Worm (Caenorhabditis elegans) whole organism, mixed stage, embryonic: Measurements from ENCODE around the gene F55A11.11.

Source experiments
- elt-1 ChIP-seq: sonication (generic microtip); optimal IDR thresholded peaks from 2 replicates; lab custom pipeline; 2017; ENCODE audit warnings: missing genetic modification characterization, mild to moderate bottlenecking, missing compliant biosample characterization, antibody characterized with exemption, moderate library complexity, borderline replicate concordance; ENCODE audit not compliant: insufficient read depth
- elt-3 ChIP-seq: fragments of 150-350 bp; optimal IDR thresholded peaks from 2 replicates; lab custom pipeline; 2014; ENCODE audit warnings: missing biosample characterization, missing genetic modification characterization
- lin-13 ChIP-seq: fragments of 150-350 bp; optimal IDR thresholded peaks from 2 replicates; lab custom pipeline; 2014; ENCODE audit warnings: missing biosample characterization, missing genetic modification characterization
- mep-1 ChIP-seq: fragments of 150-350 bp; optimal IDR thresholded peaks from 2 replicates; lab custom pipeline; 2017; ENCODE audit warnings: missing biosample characterization, missing genetic modification reagents, missing genetic modification characterization, inconsistent platforms
- pha-4 ChIP-seq: fragments of 150-350 bp; optimal IDR thresholded peaks from 2 replicates; lab custom pipeline; 2018; ENCODE audit warnings: missing biosample characterization, missing genetic modification reagents, missing genetic modification characterization
- snpc-4 ChIP-seq: fragments of 150-350 bp; optimal IDR thresholded peaks from 2 replicates; lab custom pipeline; 2014; ENCODE audit warnings: missing biosample characterization, missing genetic modification characterization
- ztf-11 ChIP-seq: fragments of 150-350 bp; optimal IDR thresholded peaks from 2 replicates; lab custom pipeline; 2014; ENCODE audit warnings: missing biosample characterization, missing genetic modification characterization

DNA sequence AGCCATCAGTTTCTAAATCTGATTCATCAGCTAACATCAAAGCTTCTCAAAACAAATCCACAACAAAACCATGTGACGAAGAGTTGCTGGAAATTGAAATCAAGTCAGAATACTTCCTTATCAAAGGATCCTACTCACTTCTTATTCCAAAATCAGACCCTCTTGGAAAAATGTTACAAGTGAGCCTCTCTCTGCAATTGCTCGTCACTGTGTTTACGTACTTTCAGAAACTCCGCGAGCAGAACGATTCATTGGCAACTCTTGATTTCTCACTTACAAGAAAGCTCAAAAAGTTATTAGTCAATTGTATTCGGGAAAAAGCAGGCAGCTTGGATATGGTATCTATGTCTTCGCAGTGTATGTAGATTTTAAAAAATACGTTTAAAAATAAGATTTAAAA lies 31.5 kb upstream of the F55A11.11 start:
- no peak for TF ChIP-seq snpc-4 (tag; lab: Kevin White, UChicago)
- TF ChIP-seq elt-3 (tag; lab: Kevin White, UChicago), result no peak
- no peak for TF ChIP-seq lin-13 (tag; lab: Kevin White, UChicago)
- no peak for TF ChIP-seq pha-4
- TF ChIP-seq elt-1 (tag; lab: Kevin White, UChicago), result no peak
- TF ChIP-seq mep-1, result no peak
- no peak for TF ChIP-seq ztf-11
